Fruit fly (Drosophila melanogaster) whole organism, embryonic: ENCODE data around the gene CG10226.

Experiments used
- Blimp-1 ChIP-seq: fragments of 200-800 bp; sonication (Bioruptor generic); optimal IDR thresholded peaks from 3 replicates; lab custom pipeline; 2018; ENCODE audit warnings: missing biosample characterization, missing genetic modification characterization, mild to moderate bottlenecking, moderate library complexity, missing genetic modification reagents
- BtbVII ChIP-seq: fragments of 200-800 bp; sonication (Bioruptor generic); optimal IDR thresholded peaks from 3 replicates; lab custom pipeline; 2017; ENCODE audit warnings: missing biosample characterization, mild to moderate bottlenecking, missing genetic modification characterization
- C15 ChIP-seq: fragments of 200-800 bp; sonication (Bioruptor generic); IDR thresholded peaks from 3 replicates; pipeline ENCODE4 v1.3.6; 2022; ENCODE audit warnings: missing biosample characterization, missing genetic modification characterization
- CG10274 ChIP-seq: fragments of 200-800 bp; sonication (Bioruptor generic); optimal IDR thresholded peaks from 3 replicates; lab custom pipeline; 2017; ENCODE audit warnings: missing biosample characterization, mild to moderate bottlenecking, missing genetic modification characterization
- CG10979 ChIP-seq: fragments of 200-800 bp; sonication (Bioruptor generic); optimal IDR thresholded peaks from 2 replicates; lab custom pipeline; 2018; ENCODE audit warnings: missing biosample characterization, mild to moderate bottlenecking, missing genetic modification characterization, moderate library complexity
- CG13775 ChIP-seq: fragments of 200-800 bp; sonication (Bioruptor generic); optimal IDR thresholded peaks from 3 replicates; lab custom pipeline; 2017; ENCODE audit warnings: missing biosample characterization, mild to moderate bottlenecking, missing genetic modification characterization
- CG15696 ChIP-seq: fragments of 200-800 bp; sonication (Bioruptor generic); optimal IDR thresholded peaks from 2 replicates; lab custom pipeline; 2019; ENCODE audit warnings: missing biosample characterization, mild to moderate bottlenecking, missing genetic modification characterization, moderate library complexity
- CG16815 ChIP-seq: fragments of 200-800 bp; sonication (Bioruptor generic); optimal IDR thresholded peaks from 3 replicates; lab custom pipeline; 2017; ENCODE audit warnings: missing biosample characterization, mild to moderate bottlenecking, missing genetic modification characterization
- CG18764 ChIP-seq: fragments of 200-800 bp; sonication (Bioruptor generic); optimal IDR thresholded peaks from 3 replicates; lab custom pipeline; 2016; ENCODE audit warnings: missing biosample characterization, missing genetic modification characterization
- CG2875 ChIP-seq: fragments of 200-800 bp; sonication (Bioruptor generic); optimal IDR thresholded peaks from 2 replicates; lab custom pipeline; 2017; ENCODE audit warnings: missing biosample characterization, mild to moderate bottlenecking, missing genetic modification characterization, missing genetic modification reagents
- CG32532 ChIP-seq: fragments of 200-800 bp; sonication (Bioruptor generic); IDR thresholded peaks from 2 replicates; pipeline ENCODE4 v1.3.6; 2022; ENCODE audit warnings: missing biosample characterization, missing genetic modification characterization
- CG34224 ChIP-seq: fragments of 200-800 bp; sonication (Bioruptor generic); IDR thresholded peaks from 3 replicates; pipeline ENCODE4 v1.3.6; 2022; ENCODE audit warnings: missing biosample characterization, missing genetic modification characterization; ENCODE audit not compliant: partially characterized antibody
- CG3847 ChIP-seq: fragments of 200-800 bp; sonication (Bioruptor generic); IDR thresholded peaks from 2 replicates; pipeline ENCODE4 v1.3.6; 2022; ENCODE audit warnings: missing biosample characterization, missing genetic modification characterization
- CG4424 ChIP-seq: fragments of 200-800 bp; sonication (Bioruptor generic); optimal IDR thresholded peaks from 3 replicates; lab custom pipeline; 2016; ENCODE audit warnings: missing biosample characterization, missing genetic modification characterization
- CG4617 ChIP-seq: fragments of 200-800 bp; sonication (Bioruptor generic); optimal IDR thresholded peaks from 3 replicates; lab custom pipeline; 2016; ENCODE audit warnings: missing biosample characterization, missing genetic modification characterization, borderline replicate concordance
- CG6813 ChIP-seq: fragments of 200-800 bp; sonication (Bioruptor generic); optimal IDR thresholded peaks from 2 replicates; lab custom pipeline; 2017; ENCODE audit warnings: missing biosample characterization, missing genetic modification characterization, mild to moderate bottlenecking, moderate library complexity, missing genetic modification reagents
- CG7372 ChIP-seq: fragments of 200-800 bp; sonication (Bioruptor generic); IDR thresholded peaks from 2 replicates; pipeline ENCODE4 v1.3.6; 2022; ENCODE audit warnings: missing biosample characterization, missing genetic modification characterization
- CG7987 ChIP-seq: fragments of 200-800 bp; sonication (Bioruptor generic); optimal IDR thresholded peaks from 2 replicates; lab custom pipeline; 2018; ENCODE audit warnings: missing biosample characterization, mild to moderate bottlenecking, missing genetic modification characterization, moderate library complexity
- CG8089 ChIP-seq: fragments of 200-800 bp; sonication (Bioruptor generic); optimal IDR thresholded peaks from 3 replicates; lab custom pipeline; 2016; ENCODE audit warnings: missing biosample characterization, missing genetic modification characterization
- CG8281 ChIP-seq: fragments of 200-800 bp; sonication (Bioruptor generic); optimal IDR thresholded peaks from 2 replicates; lab custom pipeline; 2018; ENCODE audit warnings: missing biosample characterization, mild to moderate bottlenecking, missing genetic modification characterization, moderate library complexity
- CG8388 ChIP-seq: fragments of 200-800 bp; sonication (Bioruptor generic); optimal IDR thresholded peaks from 2 replicates; lab custom pipeline; 2019; ENCODE audit warnings: missing biosample characterization, mild to moderate bottlenecking, missing genetic modification characterization, moderate library complexity
- CG8924 ChIP-seq: fragments of 200-800 bp; optimal IDR thresholded peaks from 3 replicates; lab custom pipeline; 2019; ENCODE audit warnings: missing biosample characterization, mild to moderate bottlenecking, missing genetic modification characterization, moderate library complexity
- CG9727 ChIP-seq: fragments of 200-800 bp; sonication (Bioruptor generic); optimal IDR thresholded peaks from 3 replicates; lab custom pipeline; 2017; ENCODE audit warnings: missing biosample characterization, mild to moderate bottlenecking, missing genetic modification characterization
- CG9817 ChIP-seq: fragments of 200-800 bp; sonication (Bioruptor generic); optimal IDR thresholded peaks from 2 replicates; lab custom pipeline; 2018; ENCODE audit warnings: missing biosample characterization, mild to moderate bottlenecking, missing genetic modification characterization, moderate library complexity
- HLH4C ChIP-seq: fragments of 200-800 bp; sonication (Bioruptor generic); IDR thresholded peaks from 3 replicates; pipeline ENCODE4 v1.3.6; 2022; ENCODE audit warnings: missing biosample characterization, missing genetic modification characterization; ENCODE audit not compliant: partially characterized antibody
- Kr ChIP-seq: fragments of 200-800 bp; sonication (Bioruptor generic); optimal IDR thresholded peaks from 2 replicates; lab custom pipeline; 2017; ENCODE audit warnings: missing biosample characterization, mild to moderate bottlenecking, missing genetic modification characterization
- Scr ChIP-seq: fragments of 200-800 bp; sonication (Bioruptor generic); IDR thresholded peaks from 2 replicates; pipeline ENCODE4 v1.3.6; 2022; ENCODE audit warnings: missing biosample characterization, missing genetic modification characterization; ENCODE audit not compliant: partially characterized antibody
- Sry-δ ChIP-seq: fragments of 200-800 bp; sonication (Bioruptor generic); optimal IDR thresholded peaks from 2 replicates; lab custom pipeline; 2016; ENCODE audit warnings: missing biosample characterization, missing genetic modification characterization
- TFAM ChIP-seq: fragments of 200-800 bp; sonication (Bioruptor generic); optimal IDR thresholded peaks from 2 replicates; lab custom pipeline; 2017; ENCODE audit warnings: missing biosample characterization, missing genetic modification characterization, inconsistent platforms
- ab ChIP-seq: fragments of 200-800 bp; sonication (Bioruptor generic); optimal IDR thresholded peaks from 2 replicates; lab custom pipeline; 2016; ENCODE audit warnings: missing biosample characterization, missing genetic modification characterization
- bowl ChIP-seq: fragments of 200-800 bp; sonication (Bioruptor generic); IDR thresholded peaks from 2 replicates; pipeline ENCODE4 v1.3.6; 2022; ENCODE audit warnings: missing biosample characterization, missing genetic modification characterization
- br ChIP-seq: fragments of >200 bp; optimal IDR thresholded peaks from 2 replicates; lab custom pipeline; 2017
- bsh ChIP-seq, 2 experiments: fragments of 200-800 bp; sonication (Bioruptor generic); optimal IDR thresholded peaks; 2 replicates each; lab custom pipeline; 2017 to 2018; ENCODE audit warnings: mild to moderate bottlenecking in 2 of 2, missing biosample characterization in 2 of 2, missing genetic modification characterization in 2 of 2, moderate library complexity in 1 of 2
- ems ChIP-seq: fragments of 200-800 bp; sonication (Bioruptor generic); optimal IDR thresholded peaks from 3 replicates; lab custom pipeline; 2016; ENCODE audit warnings: missing biosample characterization, missing genetic modification characterization
- fd96Cb ChIP-seq: fragments of 200-800 bp; sonication (Bioruptor generic); optimal IDR thresholded peaks from 2 replicates; lab custom pipeline; 2018; ENCODE audit warnings: missing biosample characterization, mild to moderate bottlenecking, missing genetic modification characterization, moderate library complexity
- gro ChIP-seq: fragments of 200-800 bp; sonication (Bioruptor generic); optimal IDR thresholded peaks from 2 replicates; lab custom pipeline; 2016; ENCODE audit warnings: missing biosample characterization, missing genetic modification characterization
- inv ChIP-seq: fragments of 200-800 bp; sonication (Bioruptor generic); IDR thresholded peaks from 2 replicates; pipeline ENCODE4 v1.3.6; 2022; ENCODE audit warnings: missing biosample characterization, missing genetic modification characterization; ENCODE audit not compliant: partially characterized antibody
- jigr1 ChIP-seq: fragments of 200-800 bp; sonication (Bioruptor generic); IDR thresholded peaks from 3 replicates; pipeline ENCODE4 v1.3.6; 2022; ENCODE audit warnings: missing biosample characterization, missing genetic modification characterization
- luna ChIP-seq: fragments of 200-800 bp; sonication (Bioruptor generic); optimal IDR thresholded peaks from 2 replicates; lab custom pipeline; 2016; ENCODE audit warnings: missing biosample characterization, missing genetic modification characterization
- nerfin-1 ChIP-seq: fragments of 200-800 bp; sonication (Bioruptor generic); optimal IDR thresholded peaks from 3 replicates; lab custom pipeline; 2019; ENCODE audit warnings: missing biosample characterization, mild to moderate bottlenecking, missing genetic modification characterization, moderate library complexity
- nmo ChIP-seq: fragments of 200-800 bp; sonication (Bioruptor generic); optimal IDR thresholded peaks from 2 replicates; lab custom pipeline; 2018; ENCODE audit warnings: missing biosample characterization, mild to moderate bottlenecking, missing genetic modification characterization, moderate library complexity
- so ChIP-seq: fragments of 200-800 bp; sonication (Bioruptor generic); IDR thresholded peaks from 3 replicates; pipeline ENCODE4 v1.3.6; 2022; ENCODE audit warnings: missing biosample characterization, missing genetic modification characterization
- stc ChIP-seq: fragments of 200-800 bp; sonication (Bioruptor generic); IDR thresholded peaks from 2 replicates; pipeline ENCODE4 v1.3.6; 2022; ENCODE audit warnings: missing biosample characterization, missing genetic modification characterization
- toy ChIP-seq: fragments of 200-800 bp; sonication (Bioruptor generic); IDR thresholded peaks from 2 replicates; pipeline ENCODE4 v1.3.6; 2022; ENCODE audit warnings: missing biosample characterization, missing genetic modification characterization
- trh ChIP-seq: fragments of 200-800 bp; sonication (Bioruptor generic); optimal IDR thresholded peaks from 2 replicates; lab custom pipeline; 2016; ENCODE audit warnings: missing biosample characterization, missing genetic modification characterization
- tx ChIP-seq: fragments of 200-800 bp; sonication (Bioruptor generic); optimal IDR thresholded peaks from 2 replicates; lab custom pipeline; 2016; ENCODE audit warnings: missing biosample characterization, missing genetic modification characterization
- usp ChIP-seq: fragments of >200 bp; optimal IDR thresholded peaks from 2 replicates; lab custom pipeline; 2017; ENCODE audit warnings: missing biosample characterization, missing genetic modification characterization
- vfl ChIP-seq: fragments of 200-800 bp; sonication (Bioruptor generic); optimal IDR thresholded peaks from 2 replicates; lab custom pipeline; 2016; ENCODE audit warnings: missing biosample characterization, missing genetic modification characterization
- zfh1 ChIP-seq: fragments of 200-800 bp; sonication (Bioruptor generic); IDR thresholded peaks from 3 replicates; pipeline ENCODE4 v1.3.6; 2022; ENCODE audit warnings: missing biosample characterization, missing genetic modification characterization

The CG10226 gene

dm6 chr3L:6256408-6257188, 16.7 kb upstream of the CG10226 start, which contains the start of gene Best2 (continued):
- no peak for TF ChIP-seq usp (GFP tag; lab: Kevin White, UChicago)
- TF ChIP-seq trh (GFP tag; lab: Kevin White, UChicago): peak; percentile 55
- peak; percentile 35 for TF ChIP-seq CG4617
- TF ChIP-seq CG6813 (GFP tag; lab: Kevin White, UChicago): peak; percentile 65
- peak; percentile 94 for TF ChIP-seq CG32532
- TF ChIP-seq nmo: peak; percentile 87
- peak; percentile 87 for TF ChIP-seq CG9727 (GFP tag; lab: Kevin White, UChicago)
- peak; percentile 52 for TF ChIP-seq CG18764 (GFP tag; lab: Kevin White, UChicago)
- no peak for TF ChIP-seq ab (GFP tag; lab: Kevin White, UChicago)
- TF ChIP-seq C15 (GFP tag; lab: Robert Waterston, UW): peak; percentile 84
- TF ChIP-seq CG15696 (tag; lab: Kevin White, UChicago): peak; percentile 68
- peak; percentile 66 for TF ChIP-seq tx (GFP tag; lab: Kevin White, UChicago)
- peak; percentile 87 for TF ChIP-seq CG10979 (tag; lab: Kevin White, UChicago)
- TF ChIP-seq Kr (GFP tag; lab: Kevin White, UChicago): no peak
- TF ChIP-seq ems (GFP tag; lab: Kevin White, UChicago): peak; percentile 75
- no peak for TF ChIP-seq CG34224 (GFP tag; lab: Robert Waterston, UW)
- no peak for TF ChIP-seq vfl (GFP tag; lab: Kevin White, UChicago)
- peak; percentile 85 for TF ChIP-seq CG8388
- peak; percentile 85 for TF ChIP-seq CG9817 (tag; lab: Kevin White, UChicago)
- TF ChIP-seq nerfin-1: peak; percentile 83
- TF ChIP-seq jigr1 (GFP tag; lab: Robert Waterston, UW): peak; percentile 76; the same call in 2 of the 3 replicates
- peak; percentile 26; the same call in 1 of the 2 replicates for TF ChIP-seq bowl
- TF ChIP-seq BtbVII (GFP tag; lab: Kevin White, UChicago): peak; percentile 81
- peak; percentile 83 for TF ChIP-seq Blimp-1
- TF ChIP-seq CG10274: peak; percentile 46
- no peak for TF ChIP-seq TFAM (GFP tag; lab: Kevin White, UChicago)
- TF ChIP-seq CG8281 (tag; lab: Kevin White, UChicago): peak; percentile 64
- TF ChIP-seq inv (GFP tag; lab: Robert Waterston, UW): no peak
- TF ChIP-seq CG2875 (GFP tag; lab: Kevin White, UChicago): peak; percentile 68
- peak; percentile 80 for TF ChIP-seq CG13775
- TF ChIP-seq stc (GFP tag; lab: Robert Waterston, UW): peak; percentile 92
- TF ChIP-seq CG8089 (GFP tag; lab: Kevin White, UChicago): peak; percentile 60
- TF ChIP-seq zfh1 (GFP tag; lab: Robert Waterston, UW): peak; percentile 88
- peak; percentile 49 for TF ChIP-seq gro (GFP tag; lab: Kevin White, UChicago)
- TF ChIP-seq Scr: no peak
- peak; percentile 86 for TF ChIP-seq CG4424 (GFP tag; lab: Kevin White, UChicago)
- TF ChIP-seq CG7987: no peak
- no peak for TF ChIP-seq luna (GFP tag; lab: Kevin White, UChicago)
- TF ChIP-seq HLH4C (GFP tag; lab: Robert Waterston, UW): no peak
- TF ChIP-seq CG3847: peak; percentile 95
- TF ChIP-seq br (lab: Kevin White, UChicago): no peak
- peak; percentile 84 for TF ChIP-seq fd96Cb (tag; lab: Kevin White, UChicago)
- TF ChIP-seq CG8924: peak; percentile 92
- TF ChIP-seq CG7372 (GFP tag; lab: Robert Waterston, UW): peak; percentile 93
- TF ChIP-seq Sry-δ (GFP tag; lab: Kevin White, UChicago): peak; percentile 22
- TF ChIP-seq CG16815 (GFP tag; lab: Kevin White, UChicago): peak; percentile 69
- peak; percentile 83; the same call in 1 of the 2 replicates for TF ChIP-seq toy (GFP tag; lab: Robert Waterston, UW)
- TF ChIP-seq so (GFP tag; lab: Robert Waterston, UW): peak; percentile 90
- peak; percentile 78 to 79 for TF ChIP-seq bsh (GFP tag; optimal IDR thresholded peaks at IDR 0.05; lab: Kevin White, UChicago)
